Fruit fly (Drosophila melanogaster) whole organism, prepupa: ENCODE results near the gene Gpdh1.
A peak's percentile ranks its signal among the peaks of the same experiment; 100 is the strongest.

Source experiments
- CG10631 ChIP-seq: fragments of 200-800 bp; sonication (Bioruptor generic); optimal IDR thresholded peaks from 2 replicates; lab custom pipeline; 2016; ENCODE audit warnings: missing biosample characterization, missing genetic modification characterization
- CG11294 ChIP-seq: fragments of 200-800 bp; sonication (Bioruptor generic); IDR thresholded peaks from 2 replicates; pipeline ENCODE4 v1.3.6; 2022; ENCODE audit warnings: missing biosample characterization, missing genetic modification characterization
- CG11902 ChIP-seq: fragments of 200-800 bp; sonication (Bioruptor generic); optimal IDR thresholded peaks from 3 replicates; lab custom pipeline; 2016; ENCODE audit warnings: missing biosample characterization, missing genetic modification characterization
- CG15336 ChIP-seq: fragments of 200-800 bp; sonication (Bioruptor generic); IDR thresholded peaks from 2 replicates; pipeline ENCODE4 v1.3.6; 2022; ENCODE audit warnings: missing biosample characterization, missing genetic modification characterization
- CG1621 ChIP-seq: fragments of 200-800 bp; sonication (Bioruptor generic); optimal IDR thresholded peaks from 3 replicates; lab custom pipeline; 2018; ENCODE audit warnings: missing biosample characterization, mild to moderate bottlenecking, missing genetic modification characterization
- CG16779 ChIP-seq: fragments of 200-800 bp; sonication (Bioruptor generic); optimal IDR thresholded peaks from 3 replicates; lab custom pipeline; 2017; ENCODE audit warnings: missing biosample characterization, mild to moderate bottlenecking, missing genetic modification characterization
- CG31627 ChIP-seq: fragments of 200-800 bp; sonication (Bioruptor generic); optimal IDR thresholded peaks from 3 replicates; lab custom pipeline; 2016; ENCODE audit warnings: missing biosample characterization, missing genetic modification characterization
- CG32006 ChIP-seq: fragments of 200-800 bp; sonication (Bioruptor generic); optimal IDR thresholded peaks from 3 replicates; lab custom pipeline; 2017; ENCODE audit warnings: missing biosample characterization, mild to moderate bottlenecking, missing genetic modification characterization
- CG34406 ChIP-seq: fragments of 200-800 bp; sonication (Bioruptor generic); optimal IDR thresholded peaks from 3 replicates; lab custom pipeline; 2016; ENCODE audit warnings: missing biosample characterization, missing genetic modification characterization
- CG3919 ChIP-seq: fragments of 200-800 bp; sonication (Bioruptor generic); optimal IDR thresholded peaks from 3 replicates; lab custom pipeline; 2016; ENCODE audit warnings: missing biosample characterization, missing genetic modification characterization
- CG4318 ChIP-seq: fragments of 200-800 bp; sonication (Bioruptor generic); optimal IDR thresholded peaks from 3 replicates; lab custom pipeline; 2017; ENCODE audit warnings: missing biosample characterization, mild to moderate bottlenecking, missing genetic modification characterization
- CG6163 ChIP-seq: fragments of 200-800 bp; sonication (Bioruptor generic); IDR thresholded peaks from 3 replicates; pipeline ENCODE4 v1.3.6; 2022; ENCODE audit warnings: missing biosample characterization, missing genetic modification characterization
- CG6276 ChIP-seq: fragments of 200-800 bp; sonication (Bioruptor generic); optimal IDR thresholded peaks from 2 replicates; lab custom pipeline; 2017; ENCODE audit warnings: missing biosample characterization, mild to moderate bottlenecking, missing genetic modification characterization
- CG6854 ChIP-seq: fragments of 200-800 bp; sonication (Bioruptor generic); optimal IDR thresholded peaks from 2 replicates; lab custom pipeline; 2017; ENCODE audit warnings: missing biosample characterization, mild to moderate bottlenecking, missing genetic modification characterization
- CG7368 ChIP-seq: fragments of 200-800 bp; sonication (Bioruptor generic); optimal IDR thresholded peaks from 3 replicates; lab custom pipeline; 2016; ENCODE audit warnings: missing biosample characterization, missing genetic modification characterization
- CG8119 ChIP-seq: fragments of 200-800 bp; sonication (Bioruptor generic); IDR thresholded peaks from 3 replicates; pipeline ENCODE4 v1.3.6; 2022; ENCODE audit warnings: missing biosample characterization, missing genetic modification characterization
- CG9139 ChIP-seq: fragments of 200-800 bp; sonication (Bioruptor generic); optimal IDR thresholded peaks from 3 replicates; lab custom pipeline; 2017; ENCODE audit warnings: missing biosample characterization, mild to moderate bottlenecking, missing genetic modification characterization
- Eip75B ChIP-seq: fragments of 200-800 bp; sonication (Bioruptor generic); optimal IDR thresholded peaks from 3 replicates; lab custom pipeline; 2016; ENCODE audit warnings: missing biosample characterization, missing genetic modification characterization
- Eip78C ChIP-seq: fragments of 200-800 bp; sonication (Bioruptor generic); peaks from one replicate; lab custom pipeline; 2016; ENCODE audit warnings: missing biosample characterization, missing genetic modification characterization
- Eip93F ChIP-seq: fragments of 200-800 bp; sonication (Bioruptor generic); optimal IDR thresholded peaks from 2 replicates; lab custom pipeline; 2016; ENCODE audit warnings: missing biosample characterization, mild to moderate bottlenecking, missing genetic modification characterization
- Ets21C ChIP-seq: fragments of 200-800 bp; sonication (Bioruptor generic); optimal IDR thresholded peaks from 3 replicates; lab custom pipeline; 2016; ENCODE audit warnings: missing biosample characterization, missing genetic modification characterization
- Gug ChIP-seq: fragments of 200-800 bp; sonication (Bioruptor generic); IDR thresholded peaks from 2 replicates; pipeline ENCODE4 v1.3.6; 2022; ENCODE audit warnings: missing biosample characterization, missing genetic modification characterization
- Hr4 ChIP-seq: fragments of 200-800 bp; sonication (Bioruptor generic); optimal IDR thresholded peaks from 3 replicates; lab custom pipeline; 2016; ENCODE audit warnings: missing biosample characterization, missing genetic modification characterization
- Lpt ChIP-seq: fragments of 200-800 bp; sonication (Bioruptor generic); optimal IDR thresholded peaks from 3 replicates; lab custom pipeline; 2016; ENCODE audit warnings: missing biosample characterization, missing genetic modification characterization
- Sox15 ChIP-seq: fragments of 200-800 bp; sonication (Bioruptor generic); optimal IDR thresholded peaks from 3 replicates; lab custom pipeline; 2016; ENCODE audit warnings: missing biosample characterization, missing genetic modification characterization
- dac ChIP-seq: fragments of 200-800 bp; sonication (Bioruptor generic); optimal IDR thresholded peaks from 2 replicates; lab custom pipeline; 2017; ENCODE audit warnings: missing biosample characterization, mild to moderate bottlenecking, missing genetic modification characterization
- eg ChIP-seq: fragments of 200-800 bp; sonication (Bioruptor generic); IDR thresholded peaks from 3 replicates; pipeline ENCODE4 v1.3.6; 2022; ENCODE audit warnings: missing biosample characterization, missing genetic modification characterization
- esn ChIP-seq: fragments of 200-800 bp; sonication (Bioruptor generic); optimal IDR thresholded peaks from 2 replicates; lab custom pipeline; 2016; ENCODE audit warnings: missing biosample characterization, mild to moderate bottlenecking, missing genetic modification characterization, moderate library complexity
- fd59A ChIP-seq: fragments of 200-800 bp; sonication (Bioruptor generic); optimal IDR thresholded peaks from 2 replicates; lab custom pipeline; 2017; ENCODE audit warnings: missing biosample characterization, mild to moderate bottlenecking, missing genetic modification characterization, missing genetic modification reagents
- fkh ChIP-seq: fragments of 200-800 bp; sonication (Bioruptor generic); optimal IDR thresholded peaks from 3 replicates; lab custom pipeline; 2017; ENCODE audit warnings: missing biosample characterization, mild to moderate bottlenecking, missing genetic modification characterization, moderate library complexity
- spab ChIP-seq: fragments of 200-800 bp; sonication (Bioruptor generic); optimal IDR thresholded peaks from 2 replicates; lab custom pipeline; 2017; ENCODE audit warnings: missing biosample characterization, mild to moderate bottlenecking, missing genetic modification characterization, missing genetic modification reagents
- ss ChIP-seq, 2 experiments: fragments of 200-800 bp; sonication (Bioruptor generic); optimal IDR thresholded peaks; 2 replicates in 1 of 2; 3 replicates in 1 of 2; lab custom pipeline; 2017 to 2018; ENCODE audit warnings: mild to moderate bottlenecking in 2 of 2, missing biosample characterization in 2 of 2, missing genetic modification characterization in 2 of 2, moderate library complexity in 1 of 2
- svp ChIP-seq: fragments of 200-800 bp; sonication (Bioruptor generic); peaks from one replicate; lab custom pipeline; 2016; ENCODE audit warnings: missing biosample characterization, missing genetic modification characterization
- vri ChIP-seq: fragments of 200-800 bp; sonication (Bioruptor generic); optimal IDR thresholded peaks from 3 replicates; lab custom pipeline; 2016; ENCODE audit warnings: missing biosample characterization, mild to moderate bottlenecking, missing genetic modification characterization

Gpdh1 gene

DNA sequence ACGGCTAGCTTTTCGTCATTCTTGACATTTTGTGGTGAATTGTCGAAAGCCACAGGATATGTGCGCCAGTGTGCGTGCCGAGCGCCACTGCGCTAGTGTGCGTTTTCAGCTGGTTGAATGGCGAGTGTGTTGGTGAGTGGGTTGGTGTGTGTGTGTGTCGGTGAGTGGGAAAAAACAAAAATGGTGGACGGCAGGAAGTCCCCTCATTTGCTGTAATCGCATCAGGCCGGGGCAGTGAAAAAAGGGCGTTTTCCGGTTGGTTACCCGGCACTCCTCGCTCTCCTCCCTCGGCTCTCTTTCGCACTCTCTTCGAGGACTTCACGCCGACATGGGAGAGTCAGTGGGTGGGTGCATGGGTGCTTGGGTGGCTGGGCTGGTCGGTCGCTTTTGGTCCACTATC is 18.3 kb upstream of the Gpdh1 start:
- TF ChIP-seq dac (GFP tag; lab: Kevin White, UChicago), result no peak
- peak; percentile 6 for TF ChIP-seq CG7368 (GFP tag; lab: Kevin White, UChicago)

DNA sequence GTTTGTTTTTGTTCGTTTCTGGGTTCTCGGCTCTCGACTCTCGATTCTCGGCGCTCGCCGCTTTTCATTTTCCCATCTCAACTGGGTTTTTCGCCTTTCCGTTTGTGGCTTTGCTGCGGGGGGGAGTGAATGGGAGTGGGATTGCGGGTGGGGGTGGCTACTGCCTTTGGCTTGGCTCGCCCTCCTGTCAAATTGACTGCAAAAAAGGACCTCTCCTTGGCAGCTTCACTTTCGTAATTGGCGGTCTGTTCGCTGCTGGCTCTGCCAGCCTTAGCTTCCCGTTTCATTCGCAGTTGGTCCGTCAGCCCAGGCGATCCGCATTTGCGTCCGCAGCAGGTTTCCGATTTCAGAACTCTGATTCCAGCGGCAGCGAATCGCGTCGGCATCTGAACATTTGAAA is 17.8 kb upstream of the Gpdh1 start, which contains the start of gene dsf:
Gene dsf (plus strand): TSS at position 301 of the 400 bp plus-strand sequence.
- TF ChIP-seq CG11902 (GFP tag; lab: Kevin White, UChicago), result no peak
- TF ChIP-seq CG10631 (GFP tag; lab: Kevin White, UChicago), result no peak
- TF ChIP-seq CG6276 (GFP tag; lab: Kevin White, UChicago), result no peak
- TF ChIP-seq spab (GFP tag; lab: Kevin White, UChicago), result no peak
- TF ChIP-seq eg (GFP tag; lab: Robert Waterston, UW), result no peak
- TF ChIP-seq esn, result no peak
- no peak for TF ChIP-seq Gug (GFP tag; lab: Robert Waterston, UW)
- TF ChIP-seq Eip93F, result no peak
- TF ChIP-seq CG6854, result no peak
- no peak for TF ChIP-seq Eip75B (GFP tag; lab: Kevin White, UChicago)
- no peak for TF ChIP-seq CG4318
- TF ChIP-seq CG34406 (GFP tag; lab: Kevin White, UChicago), result no peak
- TF ChIP-seq ss (GFP tag; optimal IDR thresholded peaks at IDR 0.05; lab: Kevin White, UChicago), result no peak
- no peak for TF ChIP-seq CG32006 (GFP tag; lab: Kevin White, UChicago)
- TF ChIP-seq vri (GFP tag; lab: Kevin White, UChicago), result no peak
- TF ChIP-seq CG9139 (GFP tag; lab: Kevin White, UChicago), result no peak

DNA sequence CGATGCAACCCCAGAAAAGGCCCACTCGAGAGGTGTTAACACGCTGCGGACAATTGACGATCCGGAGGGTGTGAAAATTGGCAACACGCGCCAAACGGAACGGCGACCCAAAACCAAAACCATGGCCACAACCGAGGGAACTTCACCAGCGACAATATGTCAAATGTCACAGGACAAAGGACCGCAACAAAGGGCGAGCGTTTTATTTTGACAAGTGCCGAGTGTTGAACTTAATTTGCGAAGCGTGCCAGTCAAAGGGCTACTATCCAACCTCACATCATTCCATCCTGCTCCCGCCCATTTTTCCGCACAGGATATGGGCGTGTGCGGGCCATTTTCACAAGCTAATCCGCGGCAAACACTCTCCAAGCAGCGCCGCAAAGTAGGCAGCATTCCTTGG is 16.1 kb upstream of the Gpdh1 start:
- TF ChIP-seq CG11902 (GFP tag; lab: Kevin White, UChicago) (no peak), Hr4 (no peak)
- TF ChIP-seq, all 60 proteins: peak for 0

- peak; percentile 22 for TF ChIP-seq CG1621 (tag; lab: Kevin White, UChicago)
- TF ChIP-seq fd59A (GFP tag; lab: Kevin White, UChicago), result no peak
- TF ChIP-seq CG16779, result peak; percentile 58
- 0 out of 3 replicates have a peak, but pooled peaks have one; percentile 20 for TF ChIP-seq CG8119 (GFP tag; lab: Robert Waterston, UW)
- TF ChIP-seq Lpt, result no peak
- TF ChIP-seq Eip93F, result peak; percentile 10
- TF ChIP-seq Eip75B (GFP tag; lab: Kevin White, UChicago), result peak; percentile 29
- TF ChIP-seq fkh, result peak; percentile 74
- peak; percentile 99 for TF ChIP-seq svp
- TF ChIP-seq CG3919 (GFP tag; lab: Kevin White, UChicago), result no peak
- TF ChIP-seq vri (GFP tag; lab: Kevin White, UChicago), result peak; percentile 58
- peak; percentile 58; the same call in 1 of the 3 replicates for TF ChIP-seq CG6163
- no peak for TF ChIP-seq CG11294 (GFP tag; lab: Robert Waterston, UW)
- TF ChIP-seq Eip78C, result peak; percentile 50
- no peak for TF ChIP-seq esn
- no peak for TF ChIP-seq Ets21C (GFP tag; lab: Kevin White, UChicago)
- TF ChIP-seq CG15336 (GFP tag; lab: Robert Waterston, UW), result peak; percentile 40; the same call in 1 of the 2 replicates
- no peak for TF ChIP-seq CG32006 (GFP tag; lab: Kevin White, UChicago)
- TF ChIP-seq CG31627 (GFP tag; lab: Kevin White, UChicago), result no peak
- TF ChIP-seq Sox15 (GFP tag; lab: Kevin White, UChicago), result no peak
- TF ChIP-seq Gug (GFP tag; lab: Robert Waterston, UW), result 0 out of 2 replicates have a peak, but pooled peaks have one; percentile 30
- TF ChIP-seq, all 60 proteins: peak for 12
Observed at dm6 chr2L:5944305-5945282, 1.2 kb downstream of the Gpdh1 start.
